Fruit fly (Drosophila melanogaster) whole organism, embryonic: ENCODE measurements around the gene mRpL10.
A peak's percentile ranks its signal among the peaks of the same experiment; 100 is the strongest.

Source experiments
- Adf1 ChIP-seq: fragments of 200-800 bp; sonication (Bioruptor generic); IDR thresholded peaks from 2 replicates; pipeline ENCODE4 v1.3.6; 2022; ENCODE audit warnings: missing biosample characterization, missing genetic modification characterization
- Antp ChIP-seq: fragments of 200-800 bp; sonication (Bioruptor generic); optimal IDR thresholded peaks from 3 replicates; lab custom pipeline; 2016; ENCODE audit warnings: missing biosample characterization, missing genetic modification characterization
- CG10543 ChIP-seq: fragments of 200-800 bp; sonication (Bioruptor generic); optimal IDR thresholded peaks from 3 replicates; lab custom pipeline; 2017; ENCODE audit warnings: missing biosample characterization, mild to moderate bottlenecking, missing genetic modification characterization, moderate library complexity
- CG12769 ChIP-seq: fragments of 200-800 bp; sonication (Bioruptor generic); optimal IDR thresholded peaks from 2 replicates; lab custom pipeline; 2019; ENCODE audit warnings: missing biosample characterization, mild to moderate bottlenecking, missing genetic modification characterization, moderate library complexity
- CG15696 ChIP-seq: fragments of 200-800 bp; sonication (Bioruptor generic); optimal IDR thresholded peaks from 2 replicates; lab custom pipeline; 2019; ENCODE audit warnings: missing biosample characterization, mild to moderate bottlenecking, missing genetic modification characterization, moderate library complexity
- CG17359 ChIP-seq: fragments of 200-800 bp; sonication (Bioruptor generic); optimal IDR thresholded peaks from 3 replicates; lab custom pipeline; 2018; ENCODE audit warnings: missing biosample characterization, mild to moderate bottlenecking, missing genetic modification characterization, moderate library complexity
- CG2199 ChIP-seq: fragments of 200-800 bp; sonication (Bioruptor generic); IDR thresholded peaks from 3 replicates; pipeline ENCODE4 v1.3.6; 2022; ENCODE audit warnings: missing biosample characterization, missing genetic modification characterization
- CG3163 ChIP-seq: fragments of 200-800 bp; sonication (Bioruptor generic); optimal IDR thresholded peaks from 3 replicates; lab custom pipeline; 2016; ENCODE audit warnings: missing biosample characterization, missing genetic modification characterization
- CG34224 ChIP-seq: fragments of 200-800 bp; sonication (Bioruptor generic); IDR thresholded peaks from 3 replicates; pipeline ENCODE4 v1.3.6; 2022; ENCODE audit warnings: missing biosample characterization, missing genetic modification characterization; ENCODE audit not compliant: partially characterized antibody
- CG3995 ChIP-seq: fragments of 200-800 bp; sonication (Bioruptor generic); optimal IDR thresholded peaks from 3 replicates; lab custom pipeline; 2016; ENCODE audit warnings: missing biosample characterization, missing genetic modification characterization
- CG4328 ChIP-seq: fragments of 200-800 bp; sonication (Bioruptor generic); optimal IDR thresholded peaks from 3 replicates; lab custom pipeline; 2017; ENCODE audit warnings: missing biosample characterization, missing genetic modification reagents, missing genetic modification characterization
- CG6813 ChIP-seq: fragments of 200-800 bp; sonication (Bioruptor generic); optimal IDR thresholded peaks from 2 replicates; lab custom pipeline; 2017; ENCODE audit warnings: missing biosample characterization, missing genetic modification characterization, mild to moderate bottlenecking, moderate library complexity, missing genetic modification reagents
- CG8281 ChIP-seq: fragments of 200-800 bp; sonication (Bioruptor generic); optimal IDR thresholded peaks from 2 replicates; lab custom pipeline; 2018; ENCODE audit warnings: missing biosample characterization, mild to moderate bottlenecking, missing genetic modification characterization, moderate library complexity
- CG8359 ChIP-seq: fragments of 200-800 bp; sonication (Bioruptor generic); optimal IDR thresholded peaks from 2 replicates; lab custom pipeline; 2017; ENCODE audit warnings: missing biosample characterization, mild to moderate bottlenecking, missing genetic modification characterization, borderline replicate concordance
- CG8924 ChIP-seq: fragments of 200-800 bp; optimal IDR thresholded peaks from 3 replicates; lab custom pipeline; 2019; ENCODE audit warnings: missing biosample characterization, mild to moderate bottlenecking, missing genetic modification characterization, moderate library complexity
- D19B ChIP-seq: fragments of 200-800 bp; sonication (Bioruptor generic); optimal IDR thresholded peaks from 2 replicates; lab custom pipeline; 2017; ENCODE audit warnings: missing biosample characterization, mild to moderate bottlenecking, missing genetic modification characterization
- Fer1 ChIP-seq: fragments of 200-800 bp; sonication (Bioruptor generic); optimal IDR thresholded peaks from 2 replicates; lab custom pipeline; 2017; ENCODE audit warnings: missing biosample characterization, mild to moderate bottlenecking, missing genetic modification characterization
- Hr51 ChIP-seq, 2 experiments: fragments of 200-800 bp; sonication (Bioruptor generic); optimal IDR thresholded peaks; 2 replicates in 1 of 2; 3 replicates in 1 of 2; lab custom pipeline; 2016 to 2018; ENCODE audit warnings: missing biosample characterization in 2 of 2, missing genetic modification characterization in 2 of 2, mild to moderate bottlenecking in 1 of 2, moderate library complexity in 1 of 2
- Lpt ChIP-seq: fragments of >200 bp; optimal IDR thresholded peaks from 2 replicates; lab custom pipeline; 2018; ENCODE audit warnings: missing biosample characterization, missing genetic modification characterization
- Meics ChIP-seq: fragments of 200-800 bp; sonication (Bioruptor generic); optimal IDR thresholded peaks from 2 replicates; lab custom pipeline; 2017; ENCODE audit warnings: missing biosample characterization, mild to moderate bottlenecking, missing genetic modification characterization
- Spps ChIP-seq: fragments of 200-800 bp; sonication (Bioruptor generic); optimal IDR thresholded peaks from 2 replicates; lab custom pipeline; 2018; ENCODE audit warnings: missing biosample characterization, mild to moderate bottlenecking, missing genetic modification characterization
- Xbp1 ChIP-seq: fragments of 200-800 bp; sonication (Bioruptor generic); optimal IDR thresholded peaks from 3 replicates; lab custom pipeline; 2016; ENCODE audit warnings: missing biosample characterization, mild to moderate bottlenecking, missing genetic modification characterization
- ash1 ChIP-seq: fragments of 200-800 bp; sonication (Bioruptor generic); optimal IDR thresholded peaks from 2 replicates; lab custom pipeline; 2018; ENCODE audit warnings: missing biosample characterization, mild to moderate bottlenecking, missing genetic modification characterization
- bcd ChIP-seq: fragments of 200-800 bp; sonication (Bioruptor generic); optimal IDR thresholded peaks from 2 replicates; lab custom pipeline; 2017; ENCODE audit warnings: missing biosample characterization, mild to moderate bottlenecking, missing genetic modification characterization
- bsh ChIP-seq, 2 experiments: fragments of 200-800 bp; sonication (Bioruptor generic); optimal IDR thresholded peaks; 2 replicates each; lab custom pipeline; 2017 to 2018; ENCODE audit warnings: mild to moderate bottlenecking in 2 of 2, missing biosample characterization in 2 of 2, missing genetic modification characterization in 2 of 2, moderate library complexity in 1 of 2
- cg ChIP-seq: fragments of 200-800 bp; sonication (Bioruptor generic); optimal IDR thresholded peaks from 3 replicates; lab custom pipeline; 2019; ENCODE audit warnings: missing biosample characterization, mild to moderate bottlenecking, missing genetic modification characterization, moderate library complexity
- corto ChIP-seq: fragments of 200-800 bp; sonication (Bioruptor generic); optimal IDR thresholded peaks from 2 replicates; lab custom pipeline; 2016; ENCODE audit warnings: missing biosample characterization, mild to moderate bottlenecking, missing genetic modification characterization, moderate library complexity
- dimm ChIP-seq: fragments of 200-800 bp; sonication (Bioruptor generic); IDR thresholded peaks from 2 replicates; pipeline ENCODE4 v1.3.6; 2022; ENCODE audit warnings: missing biosample characterization, missing genetic modification characterization
- gem ChIP-seq: fragments of 200-800 bp; sonication (Bioruptor generic); optimal IDR thresholded peaks from 2 replicates; lab custom pipeline; 2019; ENCODE audit warnings: missing biosample characterization, mild to moderate bottlenecking, missing genetic modification characterization, moderate library complexity
- grn ChIP-seq: fragments of 200-800 bp; sonication (Bioruptor generic); optimal IDR thresholded peaks from 3 replicates; lab custom pipeline; 2017; ENCODE audit warnings: missing biosample characterization, missing genetic modification characterization
- inv ChIP-seq: fragments of 200-800 bp; sonication (Bioruptor generic); IDR thresholded peaks from 2 replicates; pipeline ENCODE4 v1.3.6; 2022; ENCODE audit warnings: missing biosample characterization, missing genetic modification characterization; ENCODE audit not compliant: partially characterized antibody
- klu ChIP-seq: fragments of 200-800 bp; sonication (Bioruptor generic); IDR thresholded peaks from 2 replicates; pipeline ENCODE4 v1.3.6; 2022; ENCODE audit warnings: missing biosample characterization, missing genetic modification characterization
- kni ChIP-seq: fragments of 200-800 bp; sonication (Bioruptor generic); optimal IDR thresholded peaks from 3 replicates; lab custom pipeline; 2017; ENCODE audit warnings: mild to moderate bottlenecking, missing biosample characterization, missing genetic modification reagents, missing genetic modification characterization
- lab ChIP-seq: fragments of 200-800 bp; sonication (Bioruptor generic); optimal IDR thresholded peaks from 3 replicates; lab custom pipeline; 2017; ENCODE audit warnings: missing biosample characterization, missing genetic modification characterization, mild to moderate bottlenecking, moderate library complexity, missing genetic modification reagents
- mirr ChIP-seq: fragments of 200-800 bp; sonication (Bioruptor generic); optimal IDR thresholded peaks from 3 replicates; lab custom pipeline; 2018; ENCODE audit warnings: missing biosample characterization, mild to moderate bottlenecking, missing genetic modification characterization
- nom ChIP-seq: fragments of 200-800 bp; sonication (Bioruptor generic); optimal IDR thresholded peaks from 2 replicates; lab custom pipeline; 2017; ENCODE audit warnings: missing biosample characterization, missing genetic modification characterization, mild to moderate bottlenecking, moderate library complexity, missing genetic modification reagents
- pita ChIP-seq: fragments of 200-800 bp; sonication (Bioruptor generic); optimal IDR thresholded peaks from 2 replicates; lab custom pipeline; 2017; ENCODE audit warnings: missing biosample characterization, mild to moderate bottlenecking, missing genetic modification characterization
- salm ChIP-seq: fragments of 200-800 bp; sonication (Bioruptor generic); optimal IDR thresholded peaks from 2 replicates; lab custom pipeline; 2018; ENCODE audit warnings: missing biosample characterization, mild to moderate bottlenecking, missing genetic modification characterization
- sc ChIP-seq, 3 experiments: fragments of >200 bp in 2 of 3; fragments of 200-800 bp in 1 of 3; sonication (Bioruptor generic) in 1 of 3; optimal IDR thresholded peaks; 2 replicates in 2 of 3; 3 replicates in 1 of 3; lab custom pipeline; 2017; ENCODE audit warnings: mild to moderate bottlenecking in 1 of 3, missing biosample characterization in 1 of 3, missing genetic modification characterization in 1 of 3, missing genetic modification reagents in 1 of 3
- scrt ChIP-seq: fragments of 200-800 bp; sonication (Bioruptor generic); optimal IDR thresholded peaks from 2 replicates; lab custom pipeline; 2018; ENCODE audit warnings: missing biosample characterization, mild to moderate bottlenecking, missing genetic modification characterization, moderate library complexity
- sd ChIP-seq: fragments of 200-800 bp; sonication (Bioruptor generic); optimal IDR thresholded peaks from 3 replicates; lab custom pipeline; 2018; ENCODE audit warnings: missing biosample characterization, mild to moderate bottlenecking, missing genetic modification characterization, moderate library complexity
- slou ChIP-seq: fragments of 200-800 bp; sonication (Bioruptor generic); optimal IDR thresholded peaks from 3 replicates; lab custom pipeline; 2016; ENCODE audit warnings: missing biosample characterization, missing genetic modification characterization
- sqz ChIP-seq: fragments of 200-800 bp; sonication (Bioruptor generic); optimal IDR thresholded peaks from 3 replicates; lab custom pipeline; 2018; ENCODE audit warnings: missing biosample characterization, mild to moderate bottlenecking, missing genetic modification characterization
- sug ChIP-seq: fragments of 200-800 bp; optimal IDR thresholded peaks from 2 replicates; lab custom pipeline; 2019; ENCODE audit warnings: missing biosample characterization, mild to moderate bottlenecking, missing genetic modification characterization, moderate library complexity
- tll ChIP-seq, 2 experiments: fragments of 200-800 bp in 1 of 2; fragments of >200 bp in 1 of 2; sonication (Bioruptor generic) in 1 of 2; optimal IDR thresholded peaks; 2 replicates each; lab custom pipeline; 2017 to 2019; ENCODE audit warnings: missing biosample characterization in 2 of 2, missing genetic modification characterization in 2 of 2, mild to moderate bottlenecking in 1 of 2, moderate library complexity in 1 of 2
- trem ChIP-seq: fragments of 200-800 bp; optimal IDR thresholded peaks from 3 replicates; lab custom pipeline; 2019; ENCODE audit warnings: missing biosample characterization, mild to moderate bottlenecking, missing genetic modification characterization, moderate library complexity

Gene mRpL10

DNA sequence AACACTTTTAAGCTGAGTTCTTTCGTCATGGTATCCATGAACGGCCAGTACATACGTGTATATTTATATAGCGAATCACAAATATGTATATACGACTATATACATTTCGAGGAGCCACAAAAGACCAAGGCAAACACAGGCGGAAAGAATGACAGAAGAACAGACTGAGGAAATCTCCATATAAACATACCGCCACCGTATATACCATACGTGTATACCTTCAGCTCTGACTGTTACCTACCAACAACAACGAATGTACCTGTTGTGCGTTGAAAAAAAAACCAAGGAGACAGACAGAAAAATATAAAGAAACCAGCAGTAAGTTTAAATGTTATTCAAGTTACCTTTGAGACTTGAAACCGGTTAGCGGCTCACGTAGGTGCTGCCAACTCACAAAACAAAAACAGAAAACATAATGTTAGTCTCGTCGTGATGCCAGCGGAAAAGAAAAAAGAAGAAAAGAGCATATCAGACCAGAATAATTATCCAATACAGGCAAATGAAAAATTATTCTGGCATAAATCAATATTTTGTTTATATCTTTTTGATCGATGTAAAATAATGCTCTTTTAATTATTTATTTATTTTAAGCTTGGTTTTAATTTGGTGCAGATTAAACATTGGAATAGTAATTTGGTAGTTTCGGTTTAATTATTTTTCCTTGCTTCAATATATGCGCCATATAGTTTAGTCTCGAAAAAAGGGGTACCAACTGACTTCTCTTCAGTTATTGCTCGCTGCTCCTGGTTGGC lies 31.9 kb upstream of the mRpL10 start:
- TF ChIP-seq cg (GFP tag; lab: Kevin White, UChicago) (peak; percentile 22), lab (GFP tag; lab: Kevin White, UChicago) (peak; percentile 46), CG2199 (peak; percentile 91; the same call in 2 of the 3 replicates), CG8924 (tag; lab: Kevin White, UChicago) (peak; percentile 18), kni (GFP tag; lab: Kevin White, UChicago) (peak; percentile 79), trem (tag; lab: Kevin White, UChicago) (peak; percentile 69), inv (GFP tag; lab: Robert Waterston, UW) (no peak), CG8281 (tag; lab: Kevin White, UChicago) (peak; percentile 22), nom (GFP tag; lab: Kevin White, UChicago) (peak; percentile 71), ash1 (GFP tag; lab: Kevin White, UChicago) (peak; percentile 13), corto (peak; percentile 18), scrt (peak; percentile 4), Hr51 (GFP tag; optimal IDR thresholded peaks at IDR 0.05; lab: Kevin White, UChicago) (peak in 1 of 2 experiments; percentile 5), CG15696 (tag; lab: Kevin White, UChicago) (peak; percentile 24), CG4328 (GFP tag; lab: Kevin White, UChicago) (no peak), dimm (GFP tag; lab: Robert Waterston, UW) (no peak), Meics (GFP tag; lab: Kevin White, UChicago) (peak; percentile 19), CG6813 (GFP tag; lab: Kevin White, UChicago) (peak; percentile 59), salm (no peak), gem (tag; lab: Kevin White, UChicago) (peak; percentile 26), CG12769 (tag; lab: Kevin White, UChicago) (peak; percentile 31), Adf1 (GFP tag; lab: Robert Waterston, UW) (0 out of 2 replicates have a peak, but pooled peaks have one; percentile 27), sc (optimal IDR thresholded peaks at IDR 0.05; lab: Kevin White, UChicago) (no peak), sc (GFP tag; optimal IDR thresholded peaks at IDR 0.05; lab: Kevin White, UChicago) (no peak), D19B (peak; percentile 55), CG17359 (tag; lab: Kevin White, UChicago) (peak; percentile 7), sug (tag; lab: Kevin White, UChicago) (peak; percentile 18), klu (GFP tag; lab: Robert Waterston, UW) (no peak), Lpt (GFP tag; lab: Kevin White, UChicago) (no peak), sqz (GFP tag; lab: Kevin White, UChicago) (peak; percentile 81), pita (GFP tag; lab: Kevin White, UChicago) (no peak), CG3163 (GFP tag; lab: Kevin White, UChicago) (no peak), grn (no peak), Spps (tag; lab: Kevin White, UChicago) (no peak), CG3995 (GFP tag; lab: Kevin White, UChicago) (no peak), bsh (GFP tag; optimal IDR thresholded peaks at IDR 0.05; lab: Kevin White, UChicago) (peak in 1 of 2 experiments; percentile 21), CG10543 (GFP tag; lab: Kevin White, UChicago) (peak; percentile 25), mirr (peak; percentile 56), bcd (GFP tag; lab: Kevin White, UChicago) (no peak), slou (no peak), tll (GFP tag; optimal IDR thresholded peaks at IDR 0.05; lab: Kevin White, UChicago) (peak in 1 of 2 experiments; percentile 24), CG8359 (GFP tag; lab: Kevin White, UChicago) (no peak), Antp (no peak), Xbp1 (GFP tag; lab: Kevin White, UChicago) (no peak), sd (peak; percentile 59), Fer1 (peak; percentile 23), CG34224 (GFP tag; lab: Robert Waterston, UW) (peak; percentile 30; the same call in 1 of the 3 replicates)
